Fruit fly (Drosophila melanogaster) whole organism, embryonic: Measurements from ENCODE around the gene CG5731.

Experiments used
- BtbVII ChIP-seq: fragments of 200-800 bp; sonication (Bioruptor generic); optimal IDR thresholded peaks from 3 replicates; lab custom pipeline; 2017; ENCODE audit warnings: missing biosample characterization, mild to moderate bottlenecking, missing genetic modification characterization
- CG1024 ChIP-seq: fragments of 200-800 bp; sonication (Bioruptor generic); IDR thresholded peaks from 2 replicates; pipeline ENCODE4 v1.3.6; 2022; ENCODE audit warnings: missing biosample characterization, missing genetic modification characterization
- CG1233 ChIP-seq: fragments of 200-800 bp; sonication (Bioruptor generic); optimal IDR thresholded peaks from 4 replicates; lab custom pipeline; 2018; ENCODE audit warnings: missing biosample characterization, mild to moderate bottlenecking, missing genetic modification characterization
- CG12659 ChIP-seq: fragments of 200-800 bp; sonication (Bioruptor generic); optimal IDR thresholded peaks from 3 replicates; lab custom pipeline; 2017; ENCODE audit warnings: mild to moderate bottlenecking, missing biosample characterization, missing genetic modification reagents, missing genetic modification characterization
- CG14667 ChIP-seq: fragments of 200-800 bp; sonication (Bioruptor generic); IDR thresholded peaks from 2 replicates; pipeline ENCODE4 v1.3.6; 2022; ENCODE audit warnings: missing biosample characterization, missing genetic modification characterization
- CG1529 ChIP-seq: fragments of 200-800 bp; sonication (Bioruptor generic); optimal IDR thresholded peaks from 3 replicates; lab custom pipeline; 2018; ENCODE audit warnings: missing biosample characterization, missing genetic modification characterization
- CG1603 ChIP-seq: fragments of 200-800 bp; sonication (Bioruptor generic); optimal IDR thresholded peaks from 2 replicates; lab custom pipeline; 2019; ENCODE audit warnings: missing biosample characterization, mild to moderate bottlenecking, missing genetic modification characterization, moderate library complexity
- CG17361 ChIP-seq: fragments of 200-800 bp; sonication (Bioruptor generic); IDR thresholded peaks from 3 replicates; pipeline ENCODE4 v1.3.6; 2022; ENCODE audit warnings: missing biosample characterization, missing genetic modification characterization
- CG1792 ChIP-seq: fragments of 200-800 bp; sonication (Bioruptor generic); optimal IDR thresholded peaks from 2 replicates; lab custom pipeline; 2016; ENCODE audit warnings: missing biosample characterization, missing genetic modification characterization
- CG18764 ChIP-seq: fragments of 200-800 bp; sonication (Bioruptor generic); optimal IDR thresholded peaks from 3 replicates; lab custom pipeline; 2016; ENCODE audit warnings: missing biosample characterization, missing genetic modification characterization
- CG2120 ChIP-seq: fragments of 200-800 bp; sonication (Bioruptor generic); optimal IDR thresholded peaks from 3 replicates; lab custom pipeline; 2016; ENCODE audit warnings: missing biosample characterization, missing genetic modification characterization
- CG2712 ChIP-seq: fragments of 200-800 bp; optimal IDR thresholded peaks from 3 replicates; lab custom pipeline; 2019; ENCODE audit warnings: missing biosample characterization, mild to moderate bottlenecking, missing genetic modification characterization, moderate library complexity
- CG2875 ChIP-seq: fragments of 200-800 bp; sonication (Bioruptor generic); optimal IDR thresholded peaks from 2 replicates; lab custom pipeline; 2017; ENCODE audit warnings: missing biosample characterization, mild to moderate bottlenecking, missing genetic modification characterization, missing genetic modification reagents
- CG3065 ChIP-seq: fragments of 200-800 bp; sonication (Bioruptor generic); optimal IDR thresholded peaks from 2 replicates; lab custom pipeline; 2016; ENCODE audit warnings: missing biosample characterization, missing genetic modification characterization
- CG31224 ChIP-seq: fragments of 200-800 bp; sonication (Bioruptor generic); IDR thresholded peaks from 2 replicates; pipeline ENCODE4 v1.3.6; 2022; ENCODE audit warnings: missing biosample characterization, missing genetic modification characterization
- CG32772 ChIP-seq: fragments of 200-800 bp; sonication (Bioruptor generic); IDR thresholded peaks from 2 replicates; pipeline ENCODE4 v1.3.6; 2022; ENCODE audit warnings: missing biosample characterization, missing genetic modification characterization
- CG42726 ChIP-seq: fragments of 200-800 bp; sonication (Bioruptor generic); IDR thresholded peaks from 2 replicates; pipeline ENCODE4 v1.3.6; 2022; ENCODE audit warnings: missing biosample characterization, missing genetic modification characterization; ENCODE audit not compliant: partially characterized antibody
- CG4617 ChIP-seq: fragments of 200-800 bp; sonication (Bioruptor generic); optimal IDR thresholded peaks from 3 replicates; lab custom pipeline; 2016; ENCODE audit warnings: missing biosample characterization, missing genetic modification characterization, borderline replicate concordance
- CG6654 ChIP-seq: fragments of 200-800 bp; sonication (Bioruptor generic); optimal IDR thresholded peaks from 2 replicates; lab custom pipeline; 2017; ENCODE audit warnings: missing biosample characterization, mild to moderate bottlenecking, missing genetic modification characterization
- CG8281 ChIP-seq: fragments of 200-800 bp; sonication (Bioruptor generic); optimal IDR thresholded peaks from 2 replicates; lab custom pipeline; 2018; ENCODE audit warnings: missing biosample characterization, mild to moderate bottlenecking, missing genetic modification characterization, moderate library complexity
- CG9727 ChIP-seq: fragments of 200-800 bp; sonication (Bioruptor generic); optimal IDR thresholded peaks from 3 replicates; lab custom pipeline; 2017; ENCODE audit warnings: missing biosample characterization, mild to moderate bottlenecking, missing genetic modification characterization
- CG9817 ChIP-seq: fragments of 200-800 bp; sonication (Bioruptor generic); optimal IDR thresholded peaks from 2 replicates; lab custom pipeline; 2018; ENCODE audit warnings: missing biosample characterization, mild to moderate bottlenecking, missing genetic modification characterization, moderate library complexity
- Doc2 ChIP-seq: fragments of 200-800 bp; sonication (Bioruptor generic); IDR thresholded peaks from 2 replicates; pipeline ENCODE4 v1.3.6; 2022; ENCODE audit warnings: missing biosample characterization, missing genetic modification characterization
- ERR ChIP-seq: fragments of 200-800 bp; sonication (Bioruptor generic); optimal IDR thresholded peaks from 2 replicates; lab custom pipeline; 2016; ENCODE audit warnings: missing biosample characterization, missing genetic modification characterization
- Elba2 ChIP-seq: fragments of 200-800 bp; sonication (Bioruptor generic); optimal IDR thresholded peaks from 3 replicates; lab custom pipeline; 2016; ENCODE audit warnings: missing biosample characterization, missing genetic modification characterization
- Fer1 ChIP-seq: fragments of 200-800 bp; sonication (Bioruptor generic); optimal IDR thresholded peaks from 2 replicates; lab custom pipeline; 2017; ENCODE audit warnings: missing biosample characterization, mild to moderate bottlenecking, missing genetic modification characterization
- Fer3 ChIP-seq: fragments of 200-800 bp; sonication (Bioruptor generic); optimal IDR thresholded peaks from 2 replicates; lab custom pipeline; 2018; ENCODE audit warnings: missing biosample characterization, mild to moderate bottlenecking, missing genetic modification characterization, moderate library complexity
- Hmx ChIP-seq: fragments of 200-800 bp; sonication (Bioruptor generic); optimal IDR thresholded peaks from 2 replicates; lab custom pipeline; 2016; ENCODE audit warnings: missing biosample characterization, missing genetic modification characterization
- Med ChIP-seq: fragments of 200-800 bp; sonication (Bioruptor generic); peaks from one replicate; lab custom pipeline; 2016; ENCODE audit warnings: missing biosample characterization, missing genetic modification characterization, mild to moderate bottlenecking, inconsistent platforms, moderate library complexity
- Ptx1 ChIP-seq: fragments of 200-800 bp; sonication (Bioruptor generic); IDR thresholded peaks from 2 replicates; pipeline ENCODE4 v1.3.6; 2022; ENCODE audit warnings: missing biosample characterization, missing genetic modification characterization
- TFAM ChIP-seq: fragments of 200-800 bp; sonication (Bioruptor generic); optimal IDR thresholded peaks from 2 replicates; lab custom pipeline; 2017; ENCODE audit warnings: missing biosample characterization, missing genetic modification characterization, inconsistent platforms
- ash1 ChIP-seq: fragments of 200-800 bp; sonication (Bioruptor generic); optimal IDR thresholded peaks from 2 replicates; lab custom pipeline; 2018; ENCODE audit warnings: missing biosample characterization, mild to moderate bottlenecking, missing genetic modification characterization
- ato ChIP-seq: fragments of 200-800 bp; sonication (Bioruptor generic); IDR thresholded peaks from 2 replicates; pipeline ENCODE4 v1.3.6; 2022; ENCODE audit warnings: missing biosample characterization, missing genetic modification characterization; ENCODE audit not compliant: partially characterized antibody
- cas ChIP-seq: fragments of 200-800 bp; sonication (Bioruptor generic); IDR thresholded peaks from 2 replicates; pipeline ENCODE4 v1.3.6; 2022; ENCODE audit warnings: missing biosample characterization, missing genetic modification characterization
- dmrt99B ChIP-seq: fragments of 200-800 bp; sonication (Bioruptor generic); optimal IDR thresholded peaks from 2 replicates; lab custom pipeline; 2018; ENCODE audit warnings: missing biosample characterization, mild to moderate bottlenecking, missing genetic modification characterization, moderate library complexity
- en ChIP-seq: fragments of 200-800 bp; sonication (Bioruptor generic); optimal IDR thresholded peaks from 2 replicates; lab custom pipeline; 2016; ENCODE audit warnings: missing biosample characterization, missing genetic modification characterization
- eve ChIP-seq, 2 experiments: fragments of >200 bp; optimal IDR thresholded peaks; 2 replicates each; lab custom pipeline; 2017; ENCODE audit warnings: missing biosample characterization in 2 of 2, missing genetic modification characterization in 2 of 2
- fd64A ChIP-seq: fragments of 200-800 bp; sonication (Bioruptor generic); optimal IDR thresholded peaks from 3 replicates; lab custom pipeline; 2018; ENCODE audit warnings: missing biosample characterization, mild to moderate bottlenecking, missing genetic modification characterization
- ken ChIP-seq: fragments of 200-800 bp; sonication (Bioruptor generic); IDR thresholded peaks from 3 replicates; pipeline ENCODE4 v1.3.6; 2022; ENCODE audit warnings: missing biosample characterization, missing genetic modification characterization
- lilli ChIP-seq: fragments of 200-800 bp; sonication (Bioruptor generic); optimal IDR thresholded peaks from 3 replicates; lab custom pipeline; 2016; ENCODE audit warnings: missing biosample characterization, missing genetic modification characterization
- nerfin-1 ChIP-seq: fragments of 200-800 bp; sonication (Bioruptor generic); optimal IDR thresholded peaks from 3 replicates; lab custom pipeline; 2019; ENCODE audit warnings: missing biosample characterization, mild to moderate bottlenecking, missing genetic modification characterization, moderate library complexity
- pzg ChIP-seq: fragments of 200-800 bp; sonication (Bioruptor generic); optimal IDR thresholded peaks from 3 replicates; lab custom pipeline; 2018; ENCODE audit warnings: missing biosample characterization, mild to moderate bottlenecking, missing genetic modification characterization, moderate library complexity
- slou ChIP-seq: fragments of 200-800 bp; sonication (Bioruptor generic); optimal IDR thresholded peaks from 3 replicates; lab custom pipeline; 2016; ENCODE audit warnings: missing biosample characterization, missing genetic modification characterization
- stwl ChIP-seq: fragments of 200-800 bp; sonication (Bioruptor generic); optimal IDR thresholded peaks from 3 replicates; lab custom pipeline; 2018; ENCODE audit warnings: missing biosample characterization, mild to moderate bottlenecking, missing genetic modification characterization, moderate library complexity
- tio ChIP-seq: fragments of 200-800 bp; sonication (Bioruptor generic); optimal IDR thresholded peaks from 2 replicates; lab custom pipeline; 2017; ENCODE audit warnings: missing biosample characterization, missing genetic modification characterization, inconsistent platforms
- trh ChIP-seq: fragments of 200-800 bp; sonication (Bioruptor generic); optimal IDR thresholded peaks from 2 replicates; lab custom pipeline; 2016; ENCODE audit warnings: missing biosample characterization, missing genetic modification characterization
- tup ChIP-seq: fragments of 200-800 bp; sonication (Bioruptor generic); optimal IDR thresholded peaks from 2 replicates; lab custom pipeline; 2016; ENCODE audit warnings: missing biosample characterization, mild to moderate bottlenecking, missing genetic modification characterization, moderate library complexity
- twi ChIP-seq: fragments of 200-800 bp; optimal IDR thresholded peaks from 2 replicates; lab custom pipeline; 2019; ENCODE audit warnings: missing biosample characterization, mild to moderate bottlenecking, missing genetic modification characterization, moderate library complexity
- wdn ChIP-seq: fragments of 200-800 bp; sonication (Bioruptor generic); IDR thresholded peaks from 2 replicates; pipeline ENCODE4 v1.3.6; 2022; ENCODE audit warnings: missing biosample characterization, missing genetic modification characterization
- wor ChIP-seq: fragments of 200-800 bp; sonication (Bioruptor generic); IDR thresholded peaks from 2 replicates; pipeline ENCODE4 v1.3.6; 2022; ENCODE audit warnings: missing biosample characterization, missing genetic modification characterization
- zfh2 ChIP-seq: fragments of 200-800 bp; sonication (Bioruptor generic); optimal IDR thresholded peaks from 2 replicates; lab custom pipeline; 2016; ENCODE audit warnings: missing biosample characterization, missing genetic modification characterization

The CG5731 gene

DNA sequence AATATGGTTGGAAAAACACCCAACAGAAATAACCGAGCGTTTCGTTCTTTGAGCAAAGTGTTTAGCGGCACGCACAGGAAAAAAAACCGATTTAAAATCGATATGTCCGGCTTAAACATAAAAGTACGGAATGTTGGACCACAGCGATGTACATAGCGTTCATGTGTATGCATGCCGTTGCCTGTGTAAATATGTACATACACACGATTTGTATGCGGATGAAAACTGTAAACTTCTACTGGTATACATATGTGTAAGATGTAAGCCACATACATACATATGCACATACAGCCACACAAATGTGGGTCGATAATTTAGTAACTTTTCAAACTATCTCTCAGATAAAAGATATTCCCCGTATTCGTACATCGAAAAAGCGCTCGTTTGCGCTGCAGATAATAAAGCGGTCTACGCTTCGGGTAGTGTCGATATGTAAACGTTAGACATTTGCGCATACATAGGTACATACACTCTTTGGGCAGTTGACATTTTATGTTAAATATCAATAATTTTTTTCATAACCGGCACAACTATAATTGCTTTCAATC is 40.2 kb upstream of the CG5731 start (continued):
- no peak for TF ChIP-seq CG32772 (GFP tag; lab: Robert Waterston, UW)
- TF ChIP-seq wdn (GFP tag; lab: Robert Waterston, UW) = no peak
- no peak for TF ChIP-seq ken (GFP tag; lab: Robert Waterston, UW)
- peak; percentile 61; the same call in 1 of the 2 replicates for TF ChIP-seq CG1024 (GFP tag; lab: Robert Waterston, UW)
- TF ChIP-seq eve (GFP tag; optimal IDR thresholded peaks at IDR 0.05; lab: Kevin White, UChicago) = peak in 1 of 2 experiments; percentile 91
- no peak for TF ChIP-seq tio (GFP tag; lab: Kevin White, UChicago)
- no peak for TF ChIP-seq CG9817 (tag; lab: Kevin White, UChicago)
- TF ChIP-seq trh (GFP tag; lab: Kevin White, UChicago) = peak; percentile 20
- TF ChIP-seq CG2120 = no peak
- no peak for TF ChIP-seq Ptx1 (GFP tag; lab: Robert Waterston, UW)
- peak; percentile 75 for TF ChIP-seq fd64A (GFP tag; lab: Kevin White, UChicago)
- TF ChIP-seq CG12659 (GFP tag; lab: Kevin White, UChicago) = peak; percentile 1
- no peak for TF ChIP-seq dmrt99B
- TF ChIP-seq cas (GFP tag; lab: Robert Waterston, UW) = no peak
- TF ChIP-seq wor (GFP tag; lab: Robert Waterston, UW) = no peak
- no peak for TF ChIP-seq CG42726
- TF ChIP-seq zfh2 (GFP tag; lab: Kevin White, UChicago) = no peak
- no peak for TF ChIP-seq ERR (GFP tag; lab: Kevin White, UChicago)
- TF ChIP-seq slou = no peak
- TF ChIP-seq en (GFP tag; lab: Kevin White, UChicago) = no peak
- no peak for TF ChIP-seq CG8281 (tag; lab: Kevin White, UChicago)
- TF ChIP-seq Hmx (GFP tag; lab: Kevin White, UChicago) = no peak
- TF ChIP-seq twi (tag; lab: Kevin White, UChicago) = peak; percentile 53
- TF ChIP-seq CG17361 (GFP tag; lab: Robert Waterston, UW) = no peak
- no peak for TF ChIP-seq Doc2 (GFP tag; lab: Robert Waterston, UW)
- TF ChIP-seq CG1792 = no peak
- peak; percentile 27 for TF ChIP-seq CG2875
- TF ChIP-seq ash1 (GFP tag; lab: Kevin White, UChicago) = no peak
- peak; percentile 60 for TF ChIP-seq BtbVII (GFP tag; lab: Kevin White, UChicago)
- TF ChIP-seq Fer3 (tag; lab: Kevin White, UChicago) = no peak
- TF ChIP-seq CG1529 (GFP tag; lab: Kevin White, UChicago) = peak; percentile 40
- no peak for TF ChIP-seq stwl (tag; lab: Kevin White, UChicago)
- TF ChIP-seq lilli = no peak
- no peak for TF ChIP-seq Elba2 (GFP tag; lab: Kevin White, UChicago)
- TF ChIP-seq CG9727 = no peak
- peak; percentile 73 for TF ChIP-seq Med
- no peak for TF ChIP-seq pzg (GFP tag; lab: Kevin White, UChicago)
- TF ChIP-seq tup (GFP tag; lab: Kevin White, UChicago) = no peak
- TF ChIP-seq CG6654 (GFP tag; lab: Kevin White, UChicago) = no peak
- TF ChIP-seq CG2712 (tag; lab: Kevin White, UChicago) = peak; percentile 9
- no peak for TF ChIP-seq CG4617 (GFP tag; lab: Kevin White, UChicago)
- no peak for TF ChIP-seq TFAM (GFP tag; lab: Kevin White, UChicago)
- peak; percentile 91 for TF ChIP-seq nerfin-1 (tag; lab: Kevin White, UChicago)
- no peak for TF ChIP-seq CG3065 (GFP tag; lab: Kevin White, UChicago)
- peak; percentile 78 for TF ChIP-seq CG1233
- no peak for TF ChIP-seq CG18764 (GFP tag; lab: Kevin White, UChicago)
- peak; percentile 19 for TF ChIP-seq CG1603 (tag; lab: Kevin White, UChicago)
- peak; percentile 49 for TF ChIP-seq Fer1 (GFP tag; lab: Kevin White, UChicago)
- no peak for TF ChIP-seq CG31224 (GFP tag; lab: Robert Waterston, UW)
- TF ChIP-seq CG14667 (GFP tag; lab: Robert Waterston, UW) = no peak
- no peak for TF ChIP-seq ato (GFP tag; lab: Robert Waterston, UW)
